Fruit fly (Drosophila melanogaster) whole organism, pupa: ENCODE results near the gene CG12645.
A peak's percentile ranks its signal among the peaks of the same experiment; 100 is the strongest.

Experiments used
- CG10348 ChIP-seq: fragments of 200-800 bp; sonication (Bioruptor generic); IDR thresholded peaks from 2 replicates; pipeline ENCODE4 v1.3.6; 2022; ENCODE audit warnings: missing biosample characterization, missing genetic modification characterization
- CG12605 ChIP-seq: fragments of 200-800 bp; sonication (Bioruptor generic); IDR thresholded peaks from 2 replicates; pipeline ENCODE4 v1.3.6; 2022; ENCODE audit warnings: missing biosample characterization, missing genetic modification characterization
- CG13204 ChIP-seq: fragments of 200-800 bp; sonication (Bioruptor generic); optimal IDR thresholded peaks from 2 replicates; lab custom pipeline; 2018; ENCODE audit warnings: missing biosample characterization, mild to moderate bottlenecking, missing genetic modification characterization, moderate library complexity
- CG14655 ChIP-seq: fragments of 200-800 bp; sonication (Bioruptor generic); optimal IDR thresholded peaks from 3 replicates; lab custom pipeline; 2017; ENCODE audit warnings: mild to moderate bottlenecking, missing biosample characterization, missing genetic modification reagents, missing genetic modification characterization
- CG15710 ChIP-seq: fragments of 200-800 bp; sonication (Bioruptor generic); optimal IDR thresholded peaks from 2 replicates; lab custom pipeline; 2018; ENCODE audit warnings: missing biosample characterization, mild to moderate bottlenecking, missing genetic modification characterization, moderate library complexity
- CG17806 ChIP-seq: fragments of 200-800 bp; sonication (Bioruptor generic); optimal IDR thresholded peaks from 2 replicates; lab custom pipeline; 2018; ENCODE audit warnings: missing biosample characterization, mild to moderate bottlenecking, missing genetic modification characterization, moderate library complexity
- CG32121 ChIP-seq: fragments of 200-800 bp; sonication (Bioruptor generic); IDR thresholded peaks from 2 replicates; pipeline ENCODE4 v1.3.6; 2022; ENCODE audit warnings: missing biosample characterization, missing genetic modification characterization
- CG34367 ChIP-seq: fragments of 200-800 bp; sonication (Bioruptor generic); optimal IDR thresholded peaks from 2 replicates; lab custom pipeline; 2018; ENCODE audit warnings: missing biosample characterization, mild to moderate bottlenecking, missing genetic modification characterization
- CG4496 ChIP-seq: fragments of 200-800 bp; sonication (Bioruptor generic); IDR thresholded peaks from 3 replicates; pipeline ENCODE4 v1.3.6; 2022; ENCODE audit warnings: missing biosample characterization, missing genetic modification characterization
- CG8159 ChIP-seq: fragments of 200-800 bp; sonication (Bioruptor generic); optimal IDR thresholded peaks from 3 replicates; lab custom pipeline; 2018; ENCODE audit warnings: missing biosample characterization, mild to moderate bottlenecking, missing genetic modification characterization, moderate library complexity
- CG8301 ChIP-seq: fragments of 200-800 bp; sonication (Bioruptor generic); optimal IDR thresholded peaks from 2 replicates; lab custom pipeline; 2018; ENCODE audit warnings: missing biosample characterization, mild to moderate bottlenecking, missing genetic modification characterization
- CG9948 ChIP-seq: fragments of 200-800 bp; sonication (Bioruptor generic); optimal IDR thresholded peaks from 2 replicates; lab custom pipeline; 2018; ENCODE audit warnings: missing biosample characterization, mild to moderate bottlenecking, missing genetic modification characterization, moderate library complexity
- D1 ChIP-seq: fragments of 200-800 bp; sonication (Bioruptor generic); optimal IDR thresholded peaks from 2 replicates; lab custom pipeline; 2018; ENCODE audit warnings: missing biosample characterization, mild to moderate bottlenecking, missing genetic modification characterization, moderate library complexity
- EcR ChIP-seq: fragments of 200-800 bp; sonication (Bioruptor generic); optimal IDR thresholded peaks from 3 replicates; lab custom pipeline; 2019; ENCODE audit warnings: missing biosample characterization, missing genetic modification characterization, mild to moderate bottlenecking, moderate library complexity, missing genetic modification reagents
- Ets98B ChIP-seq: fragments of 200-800 bp; sonication (Bioruptor generic); IDR thresholded peaks from 2 replicates; pipeline ENCODE4 v1.3.6; 2022; ENCODE audit warnings: missing biosample characterization, missing genetic modification characterization
- Pif1A ChIP-seq: fragments of 200-800 bp; sonication (Bioruptor generic); optimal IDR thresholded peaks from 3 replicates; lab custom pipeline; 2016; ENCODE audit warnings: missing biosample characterization, missing genetic modification characterization
- Pif1B ChIP-seq: fragments of 200-800 bp; sonication (Bioruptor generic); optimal IDR thresholded peaks from 3 replicates; lab custom pipeline; 2016; ENCODE audit warnings: missing biosample characterization, missing genetic modification characterization
- Snoo ChIP-seq: fragments of 200-800 bp; sonication (Bioruptor generic); optimal IDR thresholded peaks from 3 replicates; lab custom pipeline; 2017; ENCODE audit warnings: missing biosample characterization, mild to moderate bottlenecking, missing genetic modification characterization, inconsistent platforms
- fd96Ca ChIP-seq: fragments of 200-800 bp; sonication (Bioruptor generic); IDR thresholded peaks from 3 replicates; pipeline ENCODE4 v1.3.6; 2022; ENCODE audit warnings: missing biosample characterization, missing genetic modification characterization
- gl ChIP-seq: fragments of 200-800 bp; sonication (Bioruptor generic); optimal IDR thresholded peaks from 2 replicates; lab custom pipeline; 2018; ENCODE audit warnings: missing biosample characterization, mild to moderate bottlenecking, missing genetic modification characterization
- rn ChIP-seq: fragments of 200-800 bp; sonication (Bioruptor generic); IDR thresholded peaks from 2 replicates; pipeline ENCODE4 v1.3.6; 2022; ENCODE audit warnings: missing biosample characterization, missing genetic modification characterization

The CG12645 gene

dm6 chrX:10184355-10185058 is 31.1 kb downstream of the CG12645 start:
- TF ChIP-seq Ets98B (GFP tag; lab: Robert Waterston, UW) (peak; percentile 63; the same call in 1 of the 2 replicates), Snoo (tag; lab: Kevin White, UChicago) (no peak), gl (tag; lab: Kevin White, UChicago) (no peak), CG17806 (tag; lab: Kevin White, UChicago) (no peak), CG12605 (GFP tag; lab: Robert Waterston, UW) (0 out of 2 replicates have a peak, but pooled peaks have one; percentile 34), CG13204 (GFP tag; lab: Kevin White, UChicago) (no peak), fd96Ca (GFP tag; lab: Robert Waterston, UW) (peak; percentile 74; the same call in 2 of the 3 replicates), CG32121 (GFP tag; lab: Robert Waterston, UW) (peak; percentile 61), CG15710 (tag; lab: Kevin White, UChicago) (peak; percentile 45), CG8159 (tag; lab: Kevin White, UChicago) (peak; percentile 52), CG14655 (GFP tag; lab: Kevin White, UChicago) (peak; percentile 43), Pif1A (no peak), EcR (GFP tag; lab: Kevin White, UChicago) (no peak), CG4496 (GFP tag; lab: Robert Waterston, UW) (peak; percentile 82), D1 (tag; lab: Kevin White, UChicago) (no peak), Pif1B (GFP tag; lab: Kevin White, UChicago) (peak; percentile 26), CG9948 (tag; lab: Kevin White, UChicago) (no peak), CG8301 (tag; lab: Kevin White, UChicago) (peak; percentile 31), CG34367 (tag; lab: Kevin White, UChicago) (peak; percentile 4), CG10348 (GFP tag; lab: Robert Waterston, UW) (0 out of 2 replicates have a peak, but pooled peaks have one; percentile 9), rn (no peak)
- TF ChIP-seq, all 21 proteins: peak for 12

- TF ChIP-seq EcR (GFP tag; lab: Kevin White, UChicago): no peak
- no peak for TF ChIP-seq rn
- TF ChIP-seq Pif1A: peak; percentile 34
- TF ChIP-seq CG8159 (tag; lab: Kevin White, UChicago): peak; percentile 60
- TF ChIP-seq Pif1B (GFP tag; lab: Kevin White, UChicago): peak; percentile 37
- peak; percentile 47 for TF ChIP-seq CG15710 (tag; lab: Kevin White, UChicago)
- no peak for TF ChIP-seq CG10348 (GFP tag; lab: Robert Waterston, UW)
- TF ChIP-seq CG14655 (GFP tag; lab: Kevin White, UChicago): peak; percentile 67
- TF ChIP-seq CG12605 (GFP tag; lab: Robert Waterston, UW): no peak
- TF ChIP-seq CG32121 (GFP tag; lab: Robert Waterston, UW): no peak
- peak; percentile 58 for TF ChIP-seq CG17806 (tag; lab: Kevin White, UChicago)
- TF ChIP-seq Snoo (tag; lab: Kevin White, UChicago): no peak
- TF ChIP-seq fd96Ca (GFP tag; lab: Robert Waterston, UW): peak; percentile 42; the same call in 1 of the 3 replicates
- peak; percentile 4 for TF ChIP-seq CG13204 (GFP tag; lab: Kevin White, UChicago)
- TF ChIP-seq D1 (tag; lab: Kevin White, UChicago): no peak
- TF ChIP-seq CG34367 (tag; lab: Kevin White, UChicago): peak; percentile 60
- TF ChIP-seq Ets98B (GFP tag; lab: Robert Waterston, UW): no peak
- TF ChIP-seq CG8301 (tag; lab: Kevin White, UChicago): peak; percentile 59
- peak; percentile 56; the same call in 2 of the 3 replicates for TF ChIP-seq CG4496 (GFP tag; lab: Robert Waterston, UW)
- no peak for TF ChIP-seq gl (tag; lab: Kevin White, UChicago)
- TF ChIP-seq CG9948 (tag; lab: Kevin White, UChicago): peak; percentile 69
These were observed 49.2 kb downstream of the CG12645 start for dm6 chrX:10202595-10202994.
